Fruit fly (Drosophila melanogaster): ENCODE results near the gene Cdk12.

Gene Cdk12

DNA sequence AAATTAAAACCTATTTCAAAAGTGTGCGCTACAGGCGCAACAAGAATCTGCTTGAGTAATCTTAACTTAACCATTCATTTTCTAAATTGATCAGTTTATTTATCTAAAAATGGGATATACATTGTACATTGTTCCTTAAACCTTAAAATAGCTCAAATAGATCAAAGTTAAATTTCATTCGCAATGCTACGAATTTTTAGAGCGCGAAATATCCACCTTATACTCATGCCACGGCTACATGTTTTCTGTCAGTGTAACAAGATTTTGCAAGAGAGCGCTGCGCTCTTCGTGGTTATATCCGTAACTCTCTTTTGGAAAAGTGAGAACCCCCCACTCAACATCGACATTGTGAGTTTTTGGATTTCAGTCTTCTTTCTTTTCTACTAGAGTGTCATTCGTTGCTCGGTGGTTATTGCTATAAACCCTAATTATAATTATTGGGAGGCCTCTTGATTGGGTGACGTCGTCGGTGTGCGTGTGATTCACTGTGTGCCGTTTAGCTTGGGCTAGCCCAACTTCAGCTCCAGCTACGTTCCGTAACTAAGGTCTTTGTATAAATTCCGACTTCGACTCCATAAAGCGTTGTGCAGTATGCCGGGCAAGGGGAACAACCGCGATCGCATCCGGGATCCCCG lies 6.5 kb upstream of the Cdk12 start (continued):
- TF ChIP-seq croc (GFP tag; conservative IDR thresholded peaks at IDR 0.05) (no peak), CG10959 (GFP tag; IDR thresholded peaks at IDR 0.05) (no peak), Ssrp (tag; optimal IDR thresholded peaks at IDR 0.05) (no peak), pita (GFP tag; optimal IDR thresholded peaks at IDR 0.05) (no peak), lola (GFP tag; optimal IDR thresholded peaks at IDR 0.05) (peak in 1 of 3 experiments; percentile 25), en (GFP tag; optimal IDR thresholded peaks at IDR 0.05) (no peak), nmo (GFP tag; optimal IDR thresholded peaks at IDR 0.05) (peak; percentile 37), bab2 (GFP tag; optimal IDR thresholded peaks at IDR 0.05) (no peak), shn (GFP tag; optimal IDR thresholded peaks at IDR 0.05) (peak; percentile 40), fd96Cb (tag; optimal IDR thresholded peaks at IDR 0.05) (peak; percentile 28), CG11723 (GFP tag; optimal IDR thresholded peaks at IDR 0.05) (no peak), pros (GFP tag; optimal IDR thresholded peaks at IDR 0.05) (no peak), Fer3 (tag; optimal IDR thresholded peaks at IDR 0.05) (peak; percentile 9), CG15514 (GFP tag; optimal IDR thresholded peaks at IDR 0.05) (peak; percentile 1), Xrp1 (GFP tag; IDR thresholded peaks at IDR 0.05) (peak; percentile 57; the same call in 1 of the 2 replicates), cwo (GFP tag; optimal IDR thresholded peaks at IDR 0.05) (no peak), CG4617 (GFP tag; optimal IDR thresholded peaks at IDR 0.05; ENCODE audit: borderline replicate concordance) (no peak), ac (GFP tag; optimal IDR thresholded peaks at IDR 0.05) (no peak), CG17612 (GFP tag; IDR thresholded peaks at IDR 0.05) (no peak), CG18011 (GFP tag; optimal IDR thresholded peaks at IDR 0.05) (no peak), Trl (optimal IDR thresholded peaks at IDR 0.05) (peak; percentile 63 to 74), Trl (GFP tag; optimal IDR thresholded peaks at IDR 0.05) (peak; percentile 14), PHDP (tag; optimal IDR thresholded peaks at IDR 0.05) (peak; percentile 67), Neu2 (GFP tag; optimal IDR thresholded peaks at IDR 0.05; ENCODE audit: borderline replicate concordance) (no peak), zen (tag; optimal IDR thresholded peaks at IDR 0.05) (no peak), CG7928 (GFP tag; optimal IDR thresholded peaks at IDR 0.05) (no peak), gsb (GFP tag; IDR thresholded peaks at IDR 0.05) (no peak), CG2202 (tag; optimal IDR thresholded peaks at IDR 0.05) (no peak), Poxn (GFP tag; IDR thresholded peaks at IDR 0.05) (no peak), aop (GFP tag; IDR thresholded peaks at IDR 0.05) (0 out of 2 replicates have a peak, but pooled peaks have one; percentile 21), MBD-R2 (GFP tag; IDR thresholded peaks at IDR 0.05) (no peak), Ravus (GFP tag; IDR thresholded peaks at IDR 0.05) (no peak), CG4820 (GFP tag; optimal IDR thresholded peaks at IDR 0.05) (no peak), Dip2 (GFP tag; IDR thresholded peaks at IDR 0.05) (no peak), D19B (GFP tag; optimal IDR thresholded peaks at IDR 0.05) (no peak), Hr3 (GFP tag; optimal IDR thresholded peaks at IDR 0.05) (peak; percentile 38), p53 (GFP tag; optimal IDR thresholded peaks at IDR 0.05) (no peak), CoRest (tag; optimal IDR thresholded peaks at IDR 0.05) (peak; percentile 33), CG2875 (GFP tag; optimal IDR thresholded peaks at IDR 0.05) (peak; percentile 23), mam (GFP tag; optimal IDR thresholded peaks at IDR 0.05) (peak; percentile 54), mirr (GFP tag; optimal IDR thresholded peaks at IDR 0.05) (no peak), Kr (GFP tag; optimal IDR thresholded peaks at IDR 0.05) (no peak), slbo (GFP tag; IDR thresholded peaks at IDR 0.05) (peak; percentile 57), CG8281 (tag; optimal IDR thresholded peaks at IDR 0.05) (no peak), ara (GFP tag; IDR thresholded peaks at IDR 0.05) (no peak), vnd (GFP tag; IDR thresholded peaks at IDR 0.05; ENCODE audit: partially characterized antibody) (no peak), CG7357 (GFP tag; IDR thresholded peaks at IDR 0.05) (no peak), dati (GFP tag; IDR thresholded peaks at IDR 0.05) (no peak), gce (GFP tag; IDR thresholded peaks at IDR 0.05) (no peak), Atf3 (GFP tag; optimal IDR thresholded peaks at IDR 0.05) (peak; percentile 49)

All from whole organism, embryonic.